Fruit fly (Drosophila melanogaster): ENCODE measurements around the gene CG42526.

dm6 chr3L:9391340-9391980 is 43.7 kb downstream of the CG42526 start:
- TF ChIP-seq CG8478 (optimal IDR thresholded peaks at IDR 0.05) (no peak), fru (optimal IDR thresholded peaks at IDR 0.05) (no peak), CG11560 (tag; IDR thresholded peaks at IDR 0.05) (no peak), HmgD (GFP tag; optimal IDR thresholded peaks at IDR 0.05) (no peak), danr (GFP tag; IDR thresholded peaks at IDR 0.05) (no peak), CG7987 (GFP tag; optimal IDR thresholded peaks at IDR 0.05) (no peak), dpn (GFP tag; optimal IDR thresholded peaks at IDR 0.05) (no peak)
